Worm (Caenorhabditis elegans): Measurements from ENCODE around the gene K07H8.7.

Gene K07H8.7

ce11 chrIV:8229523-8229922 lies 30.3 kb downstream of the K07H8.7 start (continued):
- TF ChIP-seq rec-8 (tag; optimal IDR thresholded peaks at IDR 0.05): no peak
- TF ChIP-seq B0035.1 (tag; optimal IDR thresholded peaks at IDR 0.05): no peak
- TF ChIP-seq sea-2 (GFP tag; IDR thresholded peaks at IDR 0.05): no peak
- TF ChIP-seq snpc-1.1 (tag; optimal IDR thresholded peaks at IDR 0.05; ENCODE audit: insufficient read depth): no peak
- no peak for TF ChIP-seq nhr-27 (tag; optimal IDR thresholded peaks at IDR 0.05)
- no peak for TF ChIP-seq ceh-40 (GFP tag; IDR thresholded peaks at IDR 0.05)
- TF ChIP-seq F39B2.1 (GFP tag; IDR thresholded peaks at IDR 0.05): no peak
- no peak for TF ChIP-seq ceh-91 (GFP tag; IDR thresholded peaks at IDR 0.05)
- no peak for TF ChIP-seq ztf-6 (GFP tag; IDR thresholded peaks at IDR 0.05)
- TF ChIP-seq nhr-90 (tag; optimal IDR thresholded peaks at IDR 0.05): peak; percentile 39
- no peak for TF ChIP-seq B0019.2 (GFP tag; conservative IDR thresholded peaks at IDR 0.05)
- TF ChIP-seq F57A8.1 (GFP tag; optimal IDR thresholded peaks at IDR 0.05): no peak
- peak; percentile 59; the same call in 1 of the 2 replicates for TF ChIP-seq nfyb-1 (GFP tag; IDR thresholded peaks at IDR 0.05)
- TF ChIP-seq ZK185.1 (tag; optimal IDR thresholded peaks at IDR 0.05; ENCODE audit: poor library complexity, severe bottlenecking): no peak
- TF ChIP-seq pha-4 (tag; optimal IDR thresholded peaks at IDR 0.05): no peak
- TF ChIP-seq F10E7.11 (tag; optimal IDR thresholded peaks at IDR 0.05): no peak
- peak; percentile 9 for TF ChIP-seq tbp1 (GFP tag; optimal IDR thresholded peaks at IDR 0.05)
- TF ChIP-seq F55B11.4 (tag; optimal IDR thresholded peaks at IDR 0.05; ENCODE audit: borderline replicate concordance, insufficient read depth): no peak
- TF ChIP-seq zim-3 (tag; optimal IDR thresholded peaks at IDR 0.05): no peak
- TF ChIP-seq mxl-1 (tag; optimal IDR thresholded peaks at IDR 0.05): no peak
- no peak for TF ChIP-seq snpc-4 (GFP tag; optimal IDR thresholded peaks at IDR 0.05)
- TF ChIP-seq snpc-4 (tag; optimal IDR thresholded peaks at IDR 0.05): peak in 2 of 4 experiments; percentile 53
- TF ChIP-seq lin-54 (GFP tag; optimal IDR thresholded peaks at IDR 0.05): peak; percentile 17
- peak in 1 of 2 experiments; percentile 14 for TF ChIP-seq let-607 (tag; optimal IDR thresholded peaks at IDR 0.05)
- TF ChIP-seq unc-130 (GFP tag; optimal IDR thresholded peaks at IDR 0.05): no peak
- no peak for TF ChIP-seq egrh-3 (GFP tag; IDR thresholded peaks at IDR 0.05)
- 0 out of 2 replicates have a peak, but pooled peaks have one; percentile 43 for TF ChIP-seq F37B4.10 (GFP tag; IDR thresholded peaks at IDR 0.05)
- TF ChIP-seq K11D2.4 (GFP tag; IDR thresholded peaks at IDR 0.05): no peak
- TF ChIP-seq B0336.3 (GFP tag; IDR thresholded peaks at IDR 0.05): peak; percentile 66
- peak; percentile 33 for TF ChIP-seq repo-1 (tag; optimal IDR thresholded peaks at IDR 0.05)
- TF ChIP-seq dpl-1 (GFP tag; optimal IDR thresholded peaks at IDR 0.05): no peak
- no peak for TF ChIP-seq sptf-2 (GFP tag; optimal IDR thresholded peaks at IDR 0.05)
- no peak for TF ChIP-seq F22D6.2 (tag; optimal IDR thresholded peaks at IDR 0.05)
- TF ChIP-seq attf-3 (GFP tag; conservative IDR thresholded peaks at IDR 0.05): no peak
- no peak for TF ChIP-seq cebp-2 (GFP tag; IDR thresholded peaks at IDR 0.05)
- TF ChIP-seq hlh-12 (tag; optimal IDR thresholded peaks at IDR 0.05): no peak
- no peak for TF ChIP-seq ama-1 (optimal IDR thresholded peaks at IDR 0.05)
- TF ChIP-seq ama-1 (GFP tag; optimal IDR thresholded peaks at IDR 0.05): no peak
- TF ChIP-seq hsf-1 (GFP tag; IDR thresholded peaks at IDR 0.05): no peak
- TF ChIP-seq atf-7 (tag; optimal IDR thresholded peaks at IDR 0.05): peak; percentile 83
- TF ChIP-seq efl-1 (GFP tag; optimal IDR thresholded peaks at IDR 0.05): no peak
- no peak for TF ChIP-seq rpc-1 (optimal IDR thresholded peaks at IDR 0.05)
- TF ChIP-seq rpc-1 (tag; optimal IDR thresholded peaks at IDR 0.05): no peak
- no peak for TF ChIP-seq egl-18 (GFP tag; IDR thresholded peaks at IDR 0.05)
- no peak for TF ChIP-seq F33H1.4 (GFP tag; IDR thresholded peaks at IDR 0.05)
- no peak for TF ChIP-seq C17E4.6 (GFP tag; IDR thresholded peaks at IDR 0.05)
- no peak for TF ChIP-seq lsl-1 (GFP tag; optimal IDR thresholded peaks at IDR 0.05)
- TF ChIP-seq ets-4 (GFP tag; optimal IDR thresholded peaks at IDR 0.05): peak; percentile 50
- TF ChIP-seq pbrm-1 (GFP tag; IDR thresholded peaks at IDR 0.05): no peak
- no peak for TF ChIP-seq F57C9.4 (tag; optimal IDR thresholded peaks at IDR 0.05)

All from whole organism, young adult.